Fruit fly (Drosophila melanogaster): ENCODE data around the gene CG11885.

- TF ChIP-seq CG16779 (tag; optimal IDR thresholded peaks at IDR 0.05) (no peak), achi (GFP tag; optimal IDR thresholded peaks at IDR 0.05) (no peak), svp (GFP tag) (no peak), CG7368 (GFP tag; optimal IDR thresholded peaks at IDR 0.05) (no peak)
Observed at dm6 chr2L:452872-453271, 31.6 kb upstream of the CG11885 start, which contains the start of the genes crq and shv.

Data from whole organism, prepupa.